Worm (Caenorhabditis elegans) whole organism, L3 larva: Measurements from ENCODE around the gene hrpk-2.

Experiments
- R02D3.7 ChIP-seq: fragments of 150-350 bp; optimal IDR thresholded peaks from 2 replicates; lab custom pipeline; 2014; ENCODE audit warnings: missing biosample characterization, missing genetic modification characterization
- ZK546.5 ChIP-seq: sonication (generic microtip); optimal IDR thresholded peaks from 2 replicates; lab custom pipeline; 2017; ENCODE audit warnings: missing biosample characterization, missing genetic modification characterization
- aly-2 ChIP-seq: fragments of 150-350 bp; optimal IDR thresholded peaks from 2 replicates; lab custom pipeline; 2014; ENCODE audit warnings: missing biosample characterization, missing genetic modification characterization
- ama-1 ChIP-seq: fragments of 150-350 bp; optimal IDR thresholded peaks from 2 replicates; lab custom pipeline; 2018
- ceh-16 ChIP-seq: sonication (generic microtip); optimal IDR thresholded peaks from 2 replicates; lab custom pipeline; 2017; ENCODE audit warnings: missing biosample characterization, missing genetic modification characterization
- ceh-28 ChIP-seq: fragments of 150-350 bp; optimal IDR thresholded peaks from 2 replicates; lab custom pipeline; 2014; ENCODE audit warnings: missing biosample characterization, missing genetic modification reagents, missing genetic modification characterization
- ceh-82 ChIP-seq: fragments of 150-350 bp; optimal IDR thresholded peaks from 2 replicates; lab custom pipeline; 2014; ENCODE audit warnings: missing biosample characterization, missing genetic modification characterization
- ceh-9 ChIP-seq: sonication (generic microtip); optimal IDR thresholded peaks from 2 replicates; lab custom pipeline; 2018; ENCODE audit warnings: missing biosample characterization, missing genetic modification characterization
- daf-12 ChIP-seq: fragments of 150-350 bp; optimal IDR thresholded peaks from 2 replicates; lab custom pipeline; 2014; ENCODE audit warnings: missing biosample characterization, missing genetic modification reagents, missing genetic modification characterization
- egl-27 ChIP-seq: sonication (generic microtip); optimal IDR thresholded peaks from 4 replicates; lab custom pipeline; 2017; ENCODE audit warnings: missing biosample characterization, missing genetic modification reagents, missing genetic modification characterization
- egl-5 ChIP-seq: fragments of 150-350 bp; optimal IDR thresholded peaks from 2 replicates; lab custom pipeline; 2017; ENCODE audit warnings: missing biosample characterization, missing genetic modification reagents, missing genetic modification characterization, inconsistent platforms
- elt-1 ChIP-seq: fragments of 150-350 bp; optimal IDR thresholded peaks from 2 replicates; lab custom pipeline; 2014; ENCODE audit warnings: missing biosample characterization, missing genetic modification characterization
- elt-2 ChIP-seq: sonication (generic microtip); optimal IDR thresholded peaks from 2 replicates; lab custom pipeline; 2016; ENCODE audit warnings: missing genetic modification reagents, mild to moderate bottlenecking, missing genetic modification characterization, missing compliant biosample characterization
- elt-3 ChIP-seq, 3 experiments: fragments of 150-350 bp in 1 of 3; sonication (generic microtip) in 2 of 3; optimal IDR thresholded peaks; 2 replicates in 2 of 3; 4 replicates in 1 of 3; lab custom pipeline; 2014 to 2017; ENCODE audit warnings: missing biosample characterization in 3 of 3, missing genetic modification characterization in 3 of 3
- eor-1 ChIP-seq, 2 experiments: fragments of 150-350 bp; optimal IDR thresholded peaks; 2 replicates each; lab custom pipeline; 2014 to 2018; ENCODE audit warnings: missing biosample characterization in 2 of 2, missing genetic modification characterization in 2 of 2
- fkh-10 ChIP-seq: sonication (generic microtip); optimal IDR thresholded peaks from 2 replicates; lab custom pipeline; 2017; ENCODE audit warnings: missing biosample characterization, missing genetic modification reagents, missing genetic modification characterization
- fkh-2 ChIP-seq: fragments of 150-350 bp; optimal IDR thresholded peaks from 2 replicates; lab custom pipeline; 2014; ENCODE audit warnings: missing biosample characterization, missing genetic modification reagents, missing genetic modification characterization
- fos-1 ChIP-seq: fragments of 150-350 bp; optimal IDR thresholded peaks from 2 replicates; lab custom pipeline; 2014; ENCODE audit warnings: missing biosample characterization, missing genetic modification characterization
- hmg-11 ChIP-seq: sonication (generic microtip); optimal IDR thresholded peaks from 2 replicates; lab custom pipeline; 2016; ENCODE audit warnings: missing genetic modification characterization, missing compliant biosample characterization
- jun-1 ChIP-seq: fragments of 150-350 bp; optimal IDR thresholded peaks from 2 replicates; lab custom pipeline; 2014; ENCODE audit warnings: missing biosample characterization, missing genetic modification reagents, missing genetic modification characterization
- lin-15B ChIP-seq: fragments of 150-350 bp; optimal IDR thresholded peaks from 2 replicates; lab custom pipeline; 2014; ENCODE audit warnings: missing biosample characterization, missing genetic modification characterization
- lin-39 ChIP-seq: fragments of 150-350 bp; optimal IDR thresholded peaks from 2 replicates; lab custom pipeline; 2018; ENCODE audit warnings: missing biosample characterization, missing genetic modification reagents, missing genetic modification characterization
- lsy-12 ChIP-seq: sonication (generic microtip); optimal IDR thresholded peaks from 2 replicates; lab custom pipeline; 2016; ENCODE audit warnings: mild to moderate bottlenecking, missing genetic modification characterization, missing compliant biosample characterization
- mdl-1 ChIP-seq: fragments of 150-350 bp; optimal IDR thresholded peaks from 2 replicates; lab custom pipeline; 2014; ENCODE audit warnings: missing biosample characterization, missing genetic modification characterization
- mml-1 ChIP-seq: fragments of 150-350 bp; sonication (generic microtip); optimal IDR thresholded peaks from 3 replicates; lab custom pipeline; 2014; ENCODE audit warnings: missing biosample characterization, missing genetic modification characterization
- nfya-1 ChIP-seq: sonication (generic microtip); optimal IDR thresholded peaks from 2 replicates; lab custom pipeline; 2017; ENCODE audit warnings: missing genetic modification characterization, mild to moderate bottlenecking, missing compliant biosample characterization, antibody characterized with exemption, moderate library complexity; ENCODE audit not compliant: insufficient read depth
- nhr-11 ChIP-seq: fragments of 150-350 bp; optimal IDR thresholded peaks from 2 replicates; lab custom pipeline; 2014; ENCODE audit warnings: missing biosample characterization, missing genetic modification characterization
- nhr-12 ChIP-seq: fragments of 150-350 bp; optimal IDR thresholded peaks from 2 replicates; lab custom pipeline; 2014; ENCODE audit warnings: missing biosample characterization, missing genetic modification characterization
- nhr-23 ChIP-seq: fragments of 150-350 bp; optimal IDR thresholded peaks from 2 replicates; lab custom pipeline; 2014; ENCODE audit warnings: missing biosample characterization, missing genetic modification reagents, missing genetic modification characterization
- nhr-237 ChIP-seq: fragments of 150-350 bp; optimal IDR thresholded peaks from 2 replicates; lab custom pipeline; 2014; ENCODE audit warnings: missing biosample characterization, missing genetic modification characterization
- nhr-25 ChIP-seq: sonication (generic microtip); optimal IDR thresholded peaks from 2 replicates; lab custom pipeline; 2017; ENCODE audit warnings: missing biosample characterization, missing genetic modification characterization
- nhr-28 ChIP-seq: fragments of 150-350 bp; optimal IDR thresholded peaks from 2 replicates; lab custom pipeline; 2014; ENCODE audit warnings: missing biosample characterization, missing genetic modification characterization
- nhr-43 ChIP-seq: sonication (generic microtip); optimal IDR thresholded peaks from 2 replicates; lab custom pipeline; 2016; ENCODE audit warnings: mild to moderate bottlenecking, missing genetic modification characterization, missing compliant biosample characterization; ENCODE audit not compliant: poor library complexity, severe bottlenecking
- nhr-67 ChIP-seq: fragments of 150-350 bp; optimal IDR thresholded peaks from 2 replicates; lab custom pipeline; 2014; ENCODE audit warnings: missing biosample characterization, missing genetic modification characterization
- nhr-76 ChIP-seq: fragments of 150-350 bp; sonication (generic microtip); optimal IDR thresholded peaks from 5 replicates; lab custom pipeline; 2014; ENCODE audit warnings: missing biosample characterization, missing genetic modification characterization
- nhr-77 ChIP-seq: fragments of 150-350 bp; optimal IDR thresholded peaks from 2 replicates; lab custom pipeline; 2014; ENCODE audit warnings: missing biosample characterization, missing genetic modification characterization
- pha-4 ChIP-seq: fragments of 150-350 bp; optimal IDR thresholded peaks from 2 replicates; lab custom pipeline; 2014; ENCODE audit warnings: missing biosample characterization, missing genetic modification reagents, missing genetic modification characterization
- pqm-1 ChIP-seq: fragments of 150-350 bp; optimal IDR thresholded peaks from 2 replicates; lab custom pipeline; 2017; ENCODE audit warnings: missing biosample characterization, missing genetic modification characterization, inconsistent platforms
- sea-2 ChIP-seq: fragments of 150-350 bp; sonication (generic microtip); optimal IDR thresholded peaks from 4 replicates; lab custom pipeline; 2014; ENCODE audit warnings: missing biosample characterization, missing genetic modification reagents, missing genetic modification characterization
- skn-1 ChIP-seq: fragments of 150-350 bp; optimal IDR thresholded peaks from 2 replicates; lab custom pipeline; 2014; ENCODE audit warnings: missing biosample characterization, missing genetic modification characterization
- snpc-4 ChIP-seq: fragments of 150-350 bp; optimal IDR thresholded peaks from 2 replicates; lab custom pipeline; 2014; ENCODE audit warnings: missing biosample characterization, missing genetic modification characterization
- tbx-2 ChIP-seq: sonication (generic microtip); optimal IDR thresholded peaks from 2 replicates; lab custom pipeline; 2016; ENCODE audit warnings: mild to moderate bottlenecking, missing genetic modification characterization, missing compliant biosample characterization
- unc-39 ChIP-seq: sonication (generic microtip); optimal IDR thresholded peaks from 4 replicates; lab custom pipeline; 2017; ENCODE audit warnings: missing biosample characterization, missing genetic modification characterization
- unc-62 ChIP-seq: fragments of 150-350 bp; sonication (generic microtip); optimal IDR thresholded peaks from 4 replicates; lab custom pipeline; 2014; ENCODE audit warnings: missing biosample characterization, missing genetic modification reagents, missing genetic modification characterization
- zag-1 ChIP-seq: fragments of 150-350 bp; optimal IDR thresholded peaks from 2 replicates; lab custom pipeline; 2014; ENCODE audit warnings: missing biosample characterization, missing genetic modification characterization
- ztf-11 ChIP-seq: fragments of 150-350 bp; optimal IDR thresholded peaks from 2 replicates; lab custom pipeline; 2014; ENCODE audit warnings: missing biosample characterization, missing genetic modification characterization
- ztf-4 ChIP-seq: fragments of 150-350 bp; optimal IDR thresholded peaks from 2 replicates; lab custom pipeline; 2014; ENCODE audit warnings: missing biosample characterization, missing genetic modification characterization

Gene hrpk-2

DNA sequence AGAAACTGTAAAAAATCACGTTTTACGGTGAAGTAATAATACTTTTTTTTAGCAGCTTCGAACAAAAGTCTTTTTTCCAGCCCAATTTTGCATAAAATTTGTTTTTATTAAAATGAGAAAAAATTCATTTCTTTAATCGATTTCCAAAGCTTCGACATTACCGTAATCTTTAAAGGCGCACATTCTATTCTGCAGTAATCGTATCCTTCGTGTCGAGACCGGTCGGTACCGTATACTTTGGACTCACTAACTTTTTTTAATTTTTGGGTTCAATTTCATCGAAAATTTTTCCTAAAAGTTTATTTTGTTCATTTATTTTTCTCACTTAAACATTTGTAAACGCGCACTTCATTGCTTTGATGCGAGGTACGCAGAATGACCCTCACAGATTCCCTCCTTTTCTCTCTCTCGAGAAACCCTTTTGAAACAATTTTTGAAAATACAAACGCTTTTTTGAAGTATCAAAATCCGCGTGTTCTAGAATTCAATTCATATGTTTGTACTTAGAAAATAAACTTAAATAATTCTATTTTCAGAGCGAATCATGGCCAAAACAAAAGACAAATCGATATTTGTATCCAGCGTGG, at the start of gene hrpk-2:
TSS of gene hrpk-2 (plus strand) at position 537 of the 587 bp plus-strand sequence.
- no peak for TF ChIP-seq nhr-23 (tag; lab: Kevin White, UChicago)
- no peak for TF ChIP-seq pha-4 (tag; lab: Kevin White, UChicago)
- TF ChIP-seq nhr-67, result no peak
- no peak for TF ChIP-seq snpc-4 (tag; lab: Kevin White, UChicago)

DNA sequence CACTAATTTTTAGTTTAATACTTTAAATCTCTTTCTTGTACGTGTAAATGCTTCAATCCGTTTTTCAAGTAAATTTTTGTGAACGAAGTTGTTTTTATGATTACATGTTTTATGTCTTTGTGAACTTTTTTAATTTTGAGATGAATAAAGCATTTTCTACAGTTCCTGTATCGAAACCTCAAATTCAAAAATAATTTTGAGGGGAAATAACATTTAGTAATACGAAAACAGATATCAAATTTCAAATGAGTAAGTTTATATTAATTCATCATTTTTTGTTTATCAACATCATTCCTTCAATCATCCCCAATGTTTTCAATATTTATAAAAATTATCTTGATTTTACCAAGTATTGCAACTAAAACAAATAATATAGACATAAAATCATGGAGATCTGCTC, 49.4 kb upstream of the hrpk-2 start, which contains the start of gene C29E4.10:
TSS of gene C29E4.10 (plus strand) at position 301 of the 400 bp plus-strand sequence.
- TF ChIP-seq mml-1 (tag; lab: Kevin White, UChicago) (no peak), fkh-2 (tag; lab: Kevin White, UChicago) (no peak), tbx-2 (tag; lab: Kevin White, UChicago) (no peak), nhr-28 (tag; lab: Kevin White, UChicago) (no peak), eor-1 (tag; optimal IDR thresholded peaks at IDR 0.05; lab: Kevin White, UChicago) (no peak), egl-27 (tag; lab: Kevin White, UChicago) (no peak), sea-2 (GFP tag; lab: Kevin White, UChicago) (no peak), ceh-28 (tag; lab: Kevin White, UChicago) (no peak), ama-1 (lab: Kevin White, UChicago) (no peak), nhr-23 (tag; lab: Kevin White, UChicago) (no peak), ztf-4 (no peak)

DNA sequence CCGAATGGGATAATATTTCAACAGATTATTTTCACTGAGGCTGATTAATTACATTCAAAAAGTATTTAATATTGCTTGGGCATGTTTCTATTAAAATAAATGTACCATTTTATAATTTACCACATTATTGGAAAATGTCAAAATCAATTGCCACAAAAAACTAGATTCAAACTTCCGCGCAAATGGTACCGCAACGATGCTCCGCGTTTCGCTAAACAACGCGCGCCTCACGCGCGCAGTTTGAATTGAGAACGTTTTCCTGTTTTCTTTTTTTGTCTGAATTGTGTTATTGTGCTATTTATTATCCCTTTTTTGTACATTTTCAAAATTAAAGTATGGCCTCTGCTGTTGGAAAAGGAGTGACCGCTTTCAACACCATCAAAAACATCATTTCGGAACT, 46.1 kb upstream of the hrpk-2 start, which contains the start of gene C29E4.12:
TSS of gene C29E4.12 (plus strand) at position 333 of the 400 bp plus-strand sequence.
- no peak for TF ChIP-seq mml-1 (tag; lab: Kevin White, UChicago)
- no peak for TF ChIP-seq nhr-12 (tag; lab: Kevin White, UChicago)
- TF ChIP-seq unc-62 (GFP tag; lab: Kevin White, UChicago), result no peak
- TF ChIP-seq nhr-43, result peak; percentile 39
- TF ChIP-seq eor-1 (tag; optimal IDR thresholded peaks at IDR 0.05; lab: Kevin White, UChicago), result no peak
- no peak for TF ChIP-seq ceh-82 (tag; lab: Kevin White, UChicago)
- TF ChIP-seq hmg-11 (tag; lab: Kevin White, UChicago), result peak; percentile 38
- peak; percentile 69 for TF ChIP-seq nhr-25 (tag; lab: Kevin White, UChicago)
- peak; percentile 83 for TF ChIP-seq nfya-1 (tag; lab: Kevin White, UChicago)
- TF ChIP-seq skn-1 (tag; lab: Kevin White, UChicago), result no peak
- TF ChIP-seq snpc-4 (tag; lab: Kevin White, UChicago), result no peak
- TF ChIP-seq ZK546.5, result no peak
- peak; percentile 79 for TF ChIP-seq pha-4 (tag; lab: Kevin White, UChicago)
- no peak for TF ChIP-seq ztf-4
- no peak for TF ChIP-seq nhr-67
- peak; percentile 84 for TF ChIP-seq nhr-23 (tag; lab: Kevin White, UChicago)
- TF ChIP-seq fos-1 (tag; lab: Kevin White, UChicago), result no peak
- TF ChIP-seq lin-15B (tag; lab: Kevin White, UChicago), result peak; percentile 91
- TF ChIP-seq elt-1 (tag; lab: Kevin White, UChicago), result no peak
- peak; percentile 41 for TF ChIP-seq lin-39 (tag; lab: Kevin White, UChicago)
- TF ChIP-seq egl-27 (tag; lab: Kevin White, UChicago), result no peak
- TF ChIP-seq ztf-11 (tag; lab: Kevin White, UChicago), result no peak
- TF ChIP-seq nhr-237 (tag; lab: Kevin White, UChicago), result no peak
- peak; percentile 11 for TF ChIP-seq pqm-1 (tag; lab: Kevin White, UChicago)
- no peak for TF ChIP-seq ama-1 (lab: Kevin White, UChicago)
- peak; percentile 38 for TF ChIP-seq egl-5 (tag; lab: Kevin White, UChicago)
- no peak for TF ChIP-seq lsy-12 (tag; lab: Kevin White, UChicago)
- no peak for TF ChIP-seq elt-2
- no peak for TF ChIP-seq tbx-2 (tag; lab: Kevin White, UChicago)
- TF ChIP-seq daf-12, result no peak
- no peak for TF ChIP-seq nhr-11 (tag; lab: Kevin White, UChicago)
- no peak for TF ChIP-seq nhr-76 (tag; lab: Kevin White, UChicago)
- peak; percentile 15 for TF ChIP-seq ceh-28 (tag; lab: Kevin White, UChicago)
- TF ChIP-seq jun-1 (tag; lab: Kevin White, UChicago), result no peak
- TF ChIP-seq nhr-28 (tag; lab: Kevin White, UChicago), result no peak
- TF ChIP-seq ceh-16 (tag; lab: Kevin White, UChicago), result no peak
- TF ChIP-seq R02D3.7 (tag; lab: Kevin White, UChicago), result peak; percentile 17
- no peak for TF ChIP-seq elt-3 (tag; optimal IDR thresholded peaks at IDR 0.05; lab: Kevin White, UChicago)
- TF ChIP-seq sea-2 (GFP tag; lab: Kevin White, UChicago), result no peak
- TF ChIP-seq nhr-77, result peak; percentile 48
- peak; percentile 26 for TF ChIP-seq fkh-10 (GFP tag; lab: Kevin White, UChicago)
- TF ChIP-seq ceh-9, result no peak
- TF ChIP-seq mdl-1 (tag; lab: Kevin White, UChicago), result no peak
- no peak for TF ChIP-seq aly-2 (tag; lab: Kevin White, UChicago)
- no peak for TF ChIP-seq unc-39 (tag; lab: Kevin White, UChicago)
- TF ChIP-seq fkh-2 (tag; lab: Kevin White, UChicago), result no peak
- TF ChIP-seq zag-1 (tag; lab: Kevin White, UChicago), result no peak
